Fruit fly (Drosophila melanogaster) whole organism, embryonic: Measurements from ENCODE around the gene sau.

Experiments used
- C15 ChIP-seq: fragments of 200-800 bp; sonication (Bioruptor generic); IDR thresholded peaks from 3 replicates; pipeline ENCODE4 v1.3.6; 2022; ENCODE audit warnings: missing biosample characterization, missing genetic modification characterization
- CG10147 ChIP-seq: fragments of 200-800 bp; sonication (Bioruptor generic); optimal IDR thresholded peaks from 2 replicates; lab custom pipeline; 2019; ENCODE audit warnings: missing biosample characterization, mild to moderate bottlenecking, missing genetic modification characterization, moderate library complexity
- CG10321 ChIP-seq: fragments of 200-800 bp; sonication (Bioruptor generic); IDR thresholded peaks from 2 replicates; pipeline ENCODE4 v1.3.6; 2022; ENCODE audit warnings: missing biosample characterization, missing genetic modification characterization
- CG10979 ChIP-seq: fragments of 200-800 bp; sonication (Bioruptor generic); optimal IDR thresholded peaks from 2 replicates; lab custom pipeline; 2018; ENCODE audit warnings: missing biosample characterization, mild to moderate bottlenecking, missing genetic modification characterization, moderate library complexity
- CG11560 ChIP-seq: fragments of 200-800 bp; sonication (Bioruptor generic); IDR thresholded peaks from 3 replicates; pipeline ENCODE4 v1.3.6; 2022; ENCODE audit warnings: missing biosample characterization, missing genetic modification characterization
- CG12071 ChIP-seq: fragments of 200-800 bp; sonication (Bioruptor generic); optimal IDR thresholded peaks from 3 replicates; lab custom pipeline; 2018; ENCODE audit warnings: missing biosample characterization, mild to moderate bottlenecking, missing genetic modification characterization
- CG12299 ChIP-seq: fragments of 200-800 bp; sonication (Bioruptor generic); optimal IDR thresholded peaks from 2 replicates; lab custom pipeline; 2018; ENCODE audit warnings: missing biosample characterization, mild to moderate bottlenecking, missing genetic modification characterization
- CG12659 ChIP-seq: fragments of 200-800 bp; sonication (Bioruptor generic); optimal IDR thresholded peaks from 3 replicates; lab custom pipeline; 2017; ENCODE audit warnings: mild to moderate bottlenecking, missing biosample characterization, missing genetic modification reagents, missing genetic modification characterization
- CG13123 ChIP-seq: fragments of 200-800 bp; sonication (Bioruptor generic); optimal IDR thresholded peaks from 2 replicates; lab custom pipeline; 2016; ENCODE audit warnings: missing biosample characterization, missing genetic modification characterization
- CG15073 ChIP-seq: fragments of 200-800 bp; sonication (Bioruptor generic); optimal IDR thresholded peaks from 2 replicates; lab custom pipeline; 2016; ENCODE audit warnings: missing biosample characterization, missing genetic modification characterization
- CG15269 ChIP-seq: fragments of 200-800 bp; sonication (Bioruptor generic); optimal IDR thresholded peaks from 2 replicates; lab custom pipeline; 2018; ENCODE audit warnings: missing biosample characterization, mild to moderate bottlenecking, missing genetic modification characterization, moderate library complexity
- CG15514 ChIP-seq: fragments of 200-800 bp; sonication (Bioruptor generic); optimal IDR thresholded peaks from 3 replicates; lab custom pipeline; 2017; ENCODE audit warnings: missing biosample characterization, missing genetic modification characterization, mild to moderate bottlenecking, moderate library complexity, missing genetic modification reagents
- CG15696 ChIP-seq: fragments of 200-800 bp; sonication (Bioruptor generic); optimal IDR thresholded peaks from 2 replicates; lab custom pipeline; 2019; ENCODE audit warnings: missing biosample characterization, mild to moderate bottlenecking, missing genetic modification characterization, moderate library complexity
- CG17612 ChIP-seq: fragments of 200-800 bp; sonication (Bioruptor generic); IDR thresholded peaks from 2 replicates; pipeline ENCODE4 v1.3.6; 2022; ENCODE audit warnings: missing biosample characterization, missing genetic modification characterization
- CG18764 ChIP-seq: fragments of 200-800 bp; sonication (Bioruptor generic); optimal IDR thresholded peaks from 3 replicates; lab custom pipeline; 2016; ENCODE audit warnings: missing biosample characterization, missing genetic modification characterization
- CG2129 ChIP-seq: fragments of 200-800 bp; sonication (Bioruptor generic); IDR thresholded peaks from 2 replicates; pipeline ENCODE4 v1.3.6; 2022; ENCODE audit warnings: missing biosample characterization, missing genetic modification characterization; ENCODE audit not compliant: partially characterized antibody
- CG3281 ChIP-seq: fragments of 200-800 bp; sonication (Bioruptor generic); optimal IDR thresholded peaks from 3 replicates; lab custom pipeline; 2017; ENCODE audit warnings: missing biosample characterization, mild to moderate bottlenecking, missing genetic modification characterization
- CG4820 ChIP-seq: fragments of 200-800 bp; sonication (Bioruptor generic); optimal IDR thresholded peaks from 3 replicates; lab custom pipeline; 2016; ENCODE audit warnings: missing biosample characterization, missing genetic modification characterization
- CG6654 ChIP-seq: fragments of 200-800 bp; sonication (Bioruptor generic); optimal IDR thresholded peaks from 2 replicates; lab custom pipeline; 2017; ENCODE audit warnings: missing biosample characterization, mild to moderate bottlenecking, missing genetic modification characterization
- CG7745 ChIP-seq: fragments of 200-800 bp; sonication (Bioruptor generic); optimal IDR thresholded peaks from 2 replicates; lab custom pipeline; 2018; ENCODE audit warnings: missing biosample characterization, mild to moderate bottlenecking, missing genetic modification characterization, moderate library complexity
- CG8388 ChIP-seq: fragments of 200-800 bp; sonication (Bioruptor generic); optimal IDR thresholded peaks from 2 replicates; lab custom pipeline; 2019; ENCODE audit warnings: missing biosample characterization, mild to moderate bottlenecking, missing genetic modification characterization, moderate library complexity
- CG9932 ChIP-seq: fragments of 200-800 bp; sonication (Bioruptor generic); IDR thresholded peaks from 2 replicates; pipeline ENCODE4 v1.3.6; 2022; ENCODE audit warnings: missing biosample characterization, missing genetic modification characterization
- Chrac-16 ChIP-seq: fragments of 200-800 bp; sonication (Bioruptor generic); optimal IDR thresholded peaks from 3 replicates; lab custom pipeline; 2016; ENCODE audit warnings: missing biosample characterization, missing genetic modification characterization
- HmgZ ChIP-seq: fragments of 200-800 bp; sonication (Bioruptor generic); optimal IDR thresholded peaks from 2 replicates; lab custom pipeline; 2018; ENCODE audit warnings: missing biosample characterization, mild to moderate bottlenecking, missing genetic modification characterization
- Hr78 ChIP-seq, 2 experiments: fragments of 200-800 bp in 1 of 2; fragments of >200 bp in 1 of 2; sonication (Bioruptor generic) in 1 of 2; optimal IDR thresholded peaks; 2 replicates each; lab custom pipeline; 2017 to 2019; ENCODE audit warnings: missing biosample characterization in 2 of 2, missing genetic modification characterization in 2 of 2, mild to moderate bottlenecking in 1 of 2, moderate library complexity in 1 of 2
- Max ChIP-seq: fragments of 200-800 bp; sonication (Bioruptor generic); optimal IDR thresholded peaks from 2 replicates; lab custom pipeline; 2016; ENCODE audit warnings: missing biosample characterization, mild to moderate bottlenecking, missing genetic modification characterization
- Opbp ChIP-seq: fragments of 200-800 bp; sonication (Bioruptor generic); IDR thresholded peaks from 3 replicates; pipeline ENCODE4 v1.3.6; 2022; ENCODE audit warnings: missing biosample characterization, missing genetic modification characterization; ENCODE audit not compliant: partially characterized antibody
- Side ChIP-seq: fragments of 200-800 bp; sonication (Bioruptor generic); optimal IDR thresholded peaks from 2 replicates; lab custom pipeline; 2016; ENCODE audit warnings: missing biosample characterization, missing genetic modification characterization
- Ssrp ChIP-seq: fragments of 200-800 bp; sonication (Bioruptor generic); optimal IDR thresholded peaks from 2 replicates; lab custom pipeline; 2018; ENCODE audit warnings: missing biosample characterization, mild to moderate bottlenecking, missing genetic modification characterization, moderate library complexity
- Taf1 ChIP-seq: fragments of 200-800 bp; sonication (Bioruptor generic); IDR thresholded peaks from 2 replicates; pipeline ENCODE4 v1.3.6; 2022; ENCODE audit warnings: missing biosample characterization, missing genetic modification characterization
- YL-1 ChIP-seq: fragments of 200-800 bp; sonication (Bioruptor generic); optimal IDR thresholded peaks from 3 replicates; lab custom pipeline; 2017; ENCODE audit warnings: missing biosample characterization, mild to moderate bottlenecking, missing genetic modification characterization
- btn ChIP-seq: fragments of 200-800 bp; sonication (Bioruptor generic); optimal IDR thresholded peaks from 2 replicates; lab custom pipeline; 2016; ENCODE audit warnings: missing biosample characterization, missing genetic modification characterization
- disco-r ChIP-seq: fragments of 200-800 bp; sonication (Bioruptor generic); optimal IDR thresholded peaks from 2 replicates; lab custom pipeline; 2016; ENCODE audit warnings: missing biosample characterization, missing genetic modification characterization
- dpn ChIP-seq, 2 experiments: fragments of 200-800 bp; sonication (Bioruptor generic); optimal IDR thresholded peaks; 3 replicates each; lab custom pipeline; 2016; ENCODE audit warnings: missing biosample characterization in 2 of 2, missing genetic modification characterization in 2 of 2
- ems ChIP-seq: fragments of 200-800 bp; sonication (Bioruptor generic); optimal IDR thresholded peaks from 3 replicates; lab custom pipeline; 2016; ENCODE audit warnings: missing biosample characterization, missing genetic modification characterization
- eve ChIP-seq, 2 experiments: fragments of >200 bp; optimal IDR thresholded peaks; 2 replicates each; lab custom pipeline; 2017; ENCODE audit warnings: missing biosample characterization in 2 of 2, missing genetic modification characterization in 2 of 2
- gem ChIP-seq: fragments of 200-800 bp; sonication (Bioruptor generic); optimal IDR thresholded peaks from 2 replicates; lab custom pipeline; 2019; ENCODE audit warnings: missing biosample characterization, mild to moderate bottlenecking, missing genetic modification characterization, moderate library complexity
- knrl ChIP-seq: fragments of 200-800 bp; sonication (Bioruptor generic); IDR thresholded peaks from 3 replicates; pipeline ENCODE4 v1.3.6; 2022; ENCODE audit warnings: missing biosample characterization, missing genetic modification characterization; ENCODE audit not compliant: partially characterized antibody
- odd ChIP-seq: fragments of 200-800 bp; sonication (Bioruptor generic); optimal IDR thresholded peaks from 2 replicates; lab custom pipeline; 2017; ENCODE audit warnings: missing biosample characterization, mild to moderate bottlenecking, missing genetic modification characterization
- org-1 ChIP-seq: fragments of 200-800 bp; sonication (Bioruptor generic); optimal IDR thresholded peaks from 2 replicates; lab custom pipeline; 2017; ENCODE audit warnings: missing biosample characterization, missing genetic modification characterization
- prd ChIP-seq, 3 experiments: fragments of >200 bp in 2 of 3; fragments of 200-800 bp in 1 of 3; sonication (Bioruptor generic) in 1 of 3; optimal IDR thresholded peaks in 2 of 3; IDR thresholded peaks in 1 of 3; 2 replicates in 2 of 3; 3 replicates in 1 of 3; pipeline versions ENCODE4 v1.3.6 to Lab custom; 2017 to 2022; ENCODE audit warnings: missing biosample characterization in 1 of 3, missing genetic modification characterization in 1 of 3
- pros ChIP-seq: fragments of 200-800 bp; sonication (Bioruptor generic); optimal IDR thresholded peaks from 3 replicates; lab custom pipeline; 2019; ENCODE audit warnings: missing biosample characterization, mild to moderate bottlenecking, missing genetic modification characterization, moderate library complexity
- ranshi ChIP-seq: fragments of 200-800 bp; sonication (Bioruptor generic); IDR thresholded peaks from 2 replicates; pipeline ENCODE4 v1.3.6; 2022; ENCODE audit warnings: missing biosample characterization, missing genetic modification characterization
- sens-2 ChIP-seq: fragments of 200-800 bp; sonication (Bioruptor generic); IDR thresholded peaks from 2 replicates; pipeline ENCODE4 v1.3.6; 2022; ENCODE audit warnings: missing biosample characterization, missing genetic modification characterization
- sima ChIP-seq: fragments of 200-800 bp; sonication (Bioruptor generic); optimal IDR thresholded peaks from 2 replicates; lab custom pipeline; 2016; ENCODE audit warnings: missing biosample characterization, missing genetic modification characterization
- tio ChIP-seq: fragments of 200-800 bp; sonication (Bioruptor generic); optimal IDR thresholded peaks from 2 replicates; lab custom pipeline; 2017; ENCODE audit warnings: missing biosample characterization, missing genetic modification characterization, inconsistent platforms
- wek ChIP-seq: fragments of 200-800 bp; sonication (Bioruptor generic); optimal IDR thresholded peaks from 3 replicates; lab custom pipeline; 2018; ENCODE audit warnings: missing biosample characterization, mild to moderate bottlenecking, missing genetic modification characterization, moderate library complexity
- zf30C ChIP-seq: fragments of 200-800 bp; sonication (Bioruptor generic); optimal IDR thresholded peaks from 3 replicates; lab custom pipeline; 2018; ENCODE audit warnings: missing biosample characterization, mild to moderate bottlenecking, missing genetic modification characterization
- zfh2 ChIP-seq: fragments of 200-800 bp; sonication (Bioruptor generic); optimal IDR thresholded peaks from 2 replicates; lab custom pipeline; 2016; ENCODE audit warnings: missing biosample characterization, missing genetic modification characterization

sau gene

dm6 chr2L:2201107-2201561 is 25.0 kb upstream of the sau start (continued):
- TF ChIP-seq CG15514 (GFP tag; lab: Kevin White, UChicago), result peak; percentile 22
- peak; percentile 64 for TF ChIP-seq CG12071
- TF ChIP-seq tio (GFP tag; lab: Kevin White, UChicago), result peak; percentile 84
- peak; percentile 50 for TF ChIP-seq CG15269
- TF ChIP-seq CG3281, result peak; percentile 34
- TF ChIP-seq CG4820 (GFP tag; lab: Kevin White, UChicago), result peak; percentile 86
- peak; percentile 88 for TF ChIP-seq Ssrp (tag; lab: Kevin White, UChicago)
- TF ChIP-seq Opbp (GFP tag; lab: Robert Waterston, UW), result no peak
- peak; percentile 83 for TF ChIP-seq CG13123 (GFP tag; lab: Kevin White, UChicago)
- TF ChIP-seq knrl (GFP tag; lab: Robert Waterston, UW), result 0 out of 3 replicates have a peak, but pooled peaks have one; percentile 12
- peak; percentile 94 for TF ChIP-seq CG10979
- peak; percentile 83 for TF ChIP-seq CG15696
- no peak for TF ChIP-seq HmgZ (tag; lab: Kevin White, UChicago)
- TF ChIP-seq sens-2 (GFP tag; lab: Robert Waterston, UW), result no peak
- peak; percentile 75 for TF ChIP-seq odd
- TF ChIP-seq btn, result peak; percentile 54
- TF ChIP-seq Max (GFP tag; lab: Kevin White, UChicago), result peak; percentile 81
- TF ChIP-seq CG6654 (GFP tag; lab: Kevin White, UChicago), result peak; percentile 73
- peak; percentile 15 for TF ChIP-seq YL-1 (GFP tag; lab: Kevin White, UChicago)
- TF ChIP-seq gem (tag; lab: Kevin White, UChicago), result peak; percentile 91
- no peak for TF ChIP-seq CG17612
- TF ChIP-seq pros (GFP tag; lab: Kevin White, UChicago), result no peak
- peak; percentile 66 for TF ChIP-seq Side
- TF ChIP-seq CG8388 (GFP tag; lab: Kevin White, UChicago), result peak; percentile 90
- peak; percentile 71 for TF ChIP-seq CG12659 (GFP tag; lab: Kevin White, UChicago)
- TF ChIP-seq zfh2 (GFP tag; lab: Kevin White, UChicago), result no peak
- peak; percentile 38 to 78 for TF ChIP-seq dpn (GFP tag; optimal IDR thresholded peaks at IDR 0.05; lab: Kevin White, UChicago)
- no peak for TF ChIP-seq sima
- peak; percentile 51 for TF ChIP-seq ems (GFP tag; lab: Kevin White, UChicago)
- no peak for TF ChIP-seq prd (optimal IDR thresholded peaks at IDR 0.05; lab: Kevin White, UChicago)
- peak; percentile 80 for TF ChIP-seq prd (GFP tag; IDR thresholded peaks at IDR 0.05; lab: Robert Waterston, UW)
- TF ChIP-seq disco-r, result peak; percentile 53
- TF ChIP-seq ranshi (GFP tag; lab: Robert Waterston, UW), result peak; percentile 63; the same call in 1 of the 2 replicates
- TF ChIP-seq CG2129 (GFP tag; lab: Robert Waterston, UW), result no peak
- peak; percentile 76 for TF ChIP-seq org-1 (GFP tag; lab: Kevin White, UChicago)
- peak; percentile 35 for TF ChIP-seq CG10147 (GFP tag; lab: Kevin White, UChicago)
- TF ChIP-seq Chrac-16 (GFP tag; lab: Kevin White, UChicago), result peak; percentile 78
- peak in 1 of 2 experiments; percentile 92 for TF ChIP-seq eve (GFP tag; optimal IDR thresholded peaks at IDR 0.05; lab: Kevin White, UChicago)
- TF ChIP-seq CG10321 (GFP tag; lab: Robert Waterston, UW), result 0 out of 2 replicates have a peak, but pooled peaks have one; percentile 7
- peak; percentile 79 for TF ChIP-seq CG18764 (GFP tag; lab: Kevin White, UChicago)
- peak; percentile 66 for TF ChIP-seq wek (GFP tag; lab: Kevin White, UChicago)
- TF ChIP-seq CG11560 (tag; lab: Robert Waterston, UW), result no peak
- peak; percentile 51 for TF ChIP-seq CG7745
- no peak for TF ChIP-seq CG9932 (GFP tag; lab: Robert Waterston, UW)
- TF ChIP-seq C15 (GFP tag; lab: Robert Waterston, UW), result no peak
- TF ChIP-seq Hr78 (GFP tag; optimal IDR thresholded peaks at IDR 0.05; lab: Kevin White, UChicago), result peak in 1 of 2 experiments; percentile 67
- peak; percentile 64 for TF ChIP-seq CG12299 (tag; lab: Kevin White, UChicago)
- no peak for TF ChIP-seq Taf1
- TF ChIP-seq CG15073 (GFP tag; lab: Kevin White, UChicago), result peak; percentile 22
- peak; percentile 80 for TF ChIP-seq zf30C (GFP tag; lab: Kevin White, UChicago)
